Worm (Caenorhabditis elegans) whole organism, young adult: ENCODE results near the gene Y6G8.6.

Experiments
- F23B12.7 ChIP-seq: sonication (generic microtip); optimal IDR thresholded peaks from 2 replicates; lab custom pipeline; 2017; ENCODE audit warnings: missing genetic modification characterization, mild to moderate bottlenecking, missing compliant biosample characterization, antibody characterized with exemption, moderate library complexity; ENCODE audit not compliant: insufficient read depth
- Y95B8A.8 ChIP-seq: fragments of 200-800 bp; sonication (Bioruptor generic); IDR thresholded peaks from 2 replicates; pipeline ENCODE4 v1.3.6; 2022; ENCODE audit warnings: missing genetic modification reagents, missing genetic modification characterization, missing compliant biosample characterization
- ama-1 ChIP-seq, 3 experiments: fragments of 150-350 bp in 1 of 3; sonication (generic microtip) in 2 of 3; optimal IDR thresholded peaks; 2 replicates each; lab custom pipeline; 2014 to 2018; ENCODE audit warnings: missing biosample characterization in 2 of 3, missing genetic modification characterization in 2 of 3, missing genetic modification reagents in 2 of 3
- chd-7 ChIP-seq: sonication (generic microtip); optimal IDR thresholded peaks from 2 replicates; lab custom pipeline; 2016; ENCODE audit warnings: mild to moderate bottlenecking, missing genetic modification characterization, moderate library complexity, missing compliant biosample characterization
- dpl-1 ChIP-seq: fragments of 150-350 bp; optimal IDR thresholded peaks from 2 replicates; lab custom pipeline; 2014; ENCODE audit warnings: missing biosample characterization, missing genetic modification reagents, missing genetic modification characterization
- lsy-27 ChIP-seq: sonication (generic microtip); optimal IDR thresholded peaks from 2 replicates; lab custom pipeline; 2017; ENCODE audit warnings: missing genetic modification characterization, mild to moderate bottlenecking, missing compliant biosample characterization, antibody characterized with exemption, missing genotype, borderline replicate concordance; ENCODE audit not compliant: insufficient read depth
- mcd-1 ChIP-seq: fragments of 200-800 bp; sonication (Bioruptor generic); IDR thresholded peaks from 2 replicates; pipeline ENCODE4 v1.3.6; 2022; ENCODE audit warnings: missing genetic modification reagents, missing genetic modification characterization, missing compliant biosample characterization
- snpc-1.1 ChIP-seq: sonication (generic microtip); optimal IDR thresholded peaks from 2 replicates; lab custom pipeline; 2017; ENCODE audit warnings: missing genetic modification characterization, mild to moderate bottlenecking, missing compliant biosample characterization, antibody characterized with exemption, moderate library complexity, missing genotype, missing genetic modification reagents; ENCODE audit not compliant: insufficient read depth
- unc-130 ChIP-seq: sonication (generic microtip); optimal IDR thresholded peaks from 2 replicates; lab custom pipeline; 2016; ENCODE audit warnings: missing genetic modification reagents, missing genetic modification characterization, missing compliant biosample characterization

DNA sequence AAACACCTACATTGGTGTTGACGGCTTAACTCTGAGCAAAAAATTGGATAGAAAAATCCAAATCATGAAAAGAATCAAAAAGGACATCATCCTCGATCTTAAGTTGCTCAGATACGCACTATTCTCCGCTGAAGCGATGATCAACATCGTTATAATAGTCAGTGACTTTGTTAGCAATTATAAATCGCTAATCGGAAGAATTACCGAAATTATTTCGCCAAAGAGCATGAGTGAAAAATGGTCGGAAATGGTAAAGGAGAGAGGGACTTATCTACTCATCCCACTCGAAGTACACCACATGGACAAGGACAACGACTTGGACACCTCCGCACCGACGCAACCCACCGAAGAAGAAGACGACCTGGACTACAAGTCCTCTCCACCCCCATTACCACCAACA lies 36.7 kb downstream of the Y6G8.6 start:
- TF ChIP-seq Y95B8A.8 (GFP tag; lab: Robert Waterston, UW) (no peak), ama-1 (optimal IDR thresholded peaks at IDR 0.05; lab: Kevin White, UChicago) (no peak), ama-1 (GFP tag; optimal IDR thresholded peaks at IDR 0.05; lab: Kevin White, UChicago) (no peak), unc-130 (GFP tag; lab: Kevin White, UChicago) (no peak), snpc-1.1 (no peak), dpl-1 (GFP tag; lab: Kevin White, UChicago) (no peak), F23B12.7 (tag; lab: Kevin White, UChicago) (no peak), mcd-1 (GFP tag; lab: Robert Waterston, UW) (no peak), lsy-27 (tag; lab: Kevin White, UChicago) (no peak), chd-7 (tag; lab: Kevin White, UChicago) (no peak)
